Worm (Caenorhabditis elegans) whole organism, L2 larva: ENCODE data around the gene icap-1.
A peak's percentile ranks its signal among the peaks of the same experiment; 100 is the strongest.

Experiments
- C34F6.9 ChIP-seq: fragments of 150-350 bp; optimal IDR thresholded peaks from 2 replicates; lab custom pipeline; 2014; ENCODE audit warnings: missing biosample characterization, missing genetic modification characterization
- F13H6.1 ChIP-seq: sonication (generic microtip); optimal IDR thresholded peaks from 2 replicates; lab custom pipeline; 2016; ENCODE audit warnings: missing genetic modification characterization, missing compliant biosample characterization
- R02D3.7 ChIP-seq: fragments of 150-350 bp; optimal IDR thresholded peaks from 2 replicates; lab custom pipeline; 2014; ENCODE audit warnings: missing biosample characterization, missing genetic modification characterization
- Y55F3AM.14 ChIP-seq: fragments of 200-800 bp; sonication (Bioruptor generic); optimal IDR thresholded peaks from 2 replicates; lab custom pipeline; 2018; ENCODE audit warnings: mild to moderate bottlenecking, missing genetic modification characterization, missing compliant biosample characterization
- alr-1 ChIP-seq: fragments of 150-350 bp; optimal IDR thresholded peaks from 2 replicates; lab custom pipeline; 2014; ENCODE audit warnings: missing biosample characterization, missing genetic modification characterization
- aly-2 ChIP-seq: fragments of 150-350 bp; optimal IDR thresholded peaks from 2 replicates; lab custom pipeline; 2014; ENCODE audit warnings: missing biosample characterization, missing genetic modification characterization
- blmp-1 ChIP-seq: sonication (generic microtip); optimal IDR thresholded peaks from 2 replicates; lab custom pipeline; 2017; ENCODE audit warnings: missing genetic modification characterization, mild to moderate bottlenecking, missing compliant biosample characterization, antibody characterized with exemption, moderate library complexity; ENCODE audit not compliant: insufficient read depth
- ceh-16 ChIP-seq: fragments of 150-350 bp; optimal IDR thresholded peaks from 2 replicates; lab custom pipeline; 2014; ENCODE audit warnings: missing biosample characterization, missing genetic modification characterization
- ceh-82 ChIP-seq: fragments of 150-350 bp; optimal IDR thresholded peaks from 2 replicates; lab custom pipeline; 2014; ENCODE audit warnings: missing biosample characterization, missing genetic modification characterization
- crh-2 ChIP-seq: sonication (generic microtip); optimal IDR thresholded peaks from 2 replicates; lab custom pipeline; 2017; ENCODE audit warnings: missing biosample characterization, missing genetic modification characterization
- elt-1 ChIP-seq: fragments of 150-350 bp; optimal IDR thresholded peaks from 2 replicates; lab custom pipeline; 2014; ENCODE audit warnings: missing biosample characterization, missing genetic modification characterization
- elt-3 ChIP-seq: sonication (generic microtip); optimal IDR thresholded peaks from 2 replicates; lab custom pipeline; 2017; ENCODE audit warnings: missing biosample characterization, missing genetic modification characterization
- fos-1 ChIP-seq: fragments of 150-350 bp; optimal IDR thresholded peaks from 2 replicates; lab custom pipeline; 2014; ENCODE audit warnings: missing biosample characterization, missing genetic modification characterization
- lin-11 ChIP-seq: fragments of 150-350 bp; sonication (generic microtip); optimal IDR thresholded peaks from 2 replicates; lab custom pipeline; 2014; ENCODE audit warnings: missing biosample characterization, missing genetic modification characterization, inconsistent platforms, mixed read lengths
- lin-13 ChIP-seq: fragments of 150-350 bp; optimal IDR thresholded peaks from 2 replicates; lab custom pipeline; 2014; ENCODE audit warnings: missing biosample characterization, missing genetic modification reagents, missing genetic modification characterization
- lin-39 ChIP-seq: fragments of 150-350 bp; optimal IDR thresholded peaks from 2 replicates; lab custom pipeline; 2014; ENCODE audit warnings: missing biosample characterization, missing genetic modification reagents, missing genetic modification characterization
- lsy-2 ChIP-seq, 2 experiments: fragments of 150-350 bp in 1 of 2; sonication (generic microtip) in 1 of 2; optimal IDR thresholded peaks; 2 replicates each; lab custom pipeline; 2014 to 2017; ENCODE audit warnings: missing biosample characterization in 2 of 2, missing genetic modification characterization in 2 of 2
- mab-5 ChIP-seq: fragments of 150-350 bp; optimal IDR thresholded peaks from 2 replicates; lab custom pipeline; 2014; ENCODE audit warnings: missing biosample characterization, missing genetic modification characterization
- nhr-10 ChIP-seq: sonication (generic microtip); optimal IDR thresholded peaks from 2 replicates; lab custom pipeline; 2017; ENCODE audit warnings: missing biosample characterization, missing genetic modification characterization
- nhr-11 ChIP-seq: fragments of 150-350 bp; optimal IDR thresholded peaks from 2 replicates; lab custom pipeline; 2014; ENCODE audit warnings: missing biosample characterization, missing genetic modification characterization
- nhr-12 ChIP-seq: fragments of 150-350 bp; optimal IDR thresholded peaks from 2 replicates; lab custom pipeline; 2014; ENCODE audit warnings: missing biosample characterization, missing genetic modification characterization
- nhr-129 ChIP-seq: fragments of 150-350 bp; optimal IDR thresholded peaks from 2 replicates; lab custom pipeline; 2014; ENCODE audit warnings: missing biosample characterization, missing genetic modification characterization
- nhr-21 ChIP-seq: fragments of 150-350 bp; optimal IDR thresholded peaks from 2 replicates; lab custom pipeline; 2014; ENCODE audit warnings: missing biosample characterization, missing genetic modification characterization
- nhr-23 ChIP-seq: fragments of 150-350 bp; optimal IDR thresholded peaks from 2 replicates; lab custom pipeline; 2014; ENCODE audit warnings: missing biosample characterization, missing genetic modification reagents, missing genetic modification characterization
- nhr-237 ChIP-seq: fragments of 150-350 bp; optimal IDR thresholded peaks from 2 replicates; lab custom pipeline; 2014; ENCODE audit warnings: missing biosample characterization, missing genetic modification characterization
- nhr-25 ChIP-seq: fragments of 150-350 bp; sonication (generic microtip); optimal IDR thresholded peaks from 3 replicates; lab custom pipeline; 2014; ENCODE audit warnings: missing biosample characterization, missing genetic modification characterization
- nhr-6 ChIP-seq: fragments of 150-350 bp; optimal IDR thresholded peaks from 2 replicates; lab custom pipeline; 2014; ENCODE audit warnings: missing biosample characterization, missing genetic modification characterization
- peb-1 ChIP-seq: fragments of 150-350 bp; optimal IDR thresholded peaks from 2 replicates; lab custom pipeline; 2014; ENCODE audit warnings: missing biosample characterization, missing genetic modification characterization
- sem-4 ChIP-seq: fragments of 150-350 bp; optimal IDR thresholded peaks from 2 replicates; lab custom pipeline; 2014; ENCODE audit warnings: missing biosample characterization, missing genetic modification reagents, missing genetic modification characterization
- skn-1 ChIP-seq: sonication (generic microtip); optimal IDR thresholded peaks from 2 replicates; lab custom pipeline; 2017; ENCODE audit warnings: missing biosample characterization, missing genetic modification characterization
- sma-3 ChIP-seq: sonication (generic microtip); optimal IDR thresholded peaks from 2 replicates; lab custom pipeline; 2016; ENCODE audit warnings: missing genetic modification reagents, missing genetic modification characterization, missing compliant biosample characterization
- snpc-4 ChIP-seq: fragments of 150-350 bp; optimal IDR thresholded peaks from 2 replicates; lab custom pipeline; 2014; ENCODE audit warnings: missing biosample characterization, missing genetic modification characterization
- unc-39 ChIP-seq: fragments of 150-350 bp; optimal IDR thresholded peaks from 2 replicates; lab custom pipeline; 2014; ENCODE audit warnings: missing biosample characterization, missing genetic modification characterization
- unc-55 ChIP-seq: fragments of 150-350 bp; sonication (generic microtip); optimal IDR thresholded peaks from 3 replicates; lab custom pipeline; 2014; ENCODE audit warnings: missing biosample characterization, missing genetic modification reagents, missing genetic modification characterization
- unc-62 ChIP-seq: fragments of 150-350 bp; optimal IDR thresholded peaks from 2 replicates; lab custom pipeline; 2014; ENCODE audit warnings: missing biosample characterization, missing genetic modification reagents, missing genetic modification characterization
- zag-1 ChIP-seq: fragments of 150-350 bp; optimal IDR thresholded peaks from 2 replicates; lab custom pipeline; 2014; ENCODE audit warnings: missing biosample characterization, missing genetic modification characterization
- ztf-1 ChIP-seq: fragments of 200-800 bp; sonication (Bioruptor generic); conservative IDR thresholded peaks from 2 replicates; pipeline ENCODE4 v1.3.6; 2022; ENCODE audit warnings: missing genetic modification characterization, missing compliant biosample characterization
- ztf-4 ChIP-seq: fragments of 150-350 bp; optimal IDR thresholded peaks from 2 replicates; lab custom pipeline; 2014; ENCODE audit warnings: missing biosample characterization, missing genetic modification characterization

The icap-1 gene

DNA sequence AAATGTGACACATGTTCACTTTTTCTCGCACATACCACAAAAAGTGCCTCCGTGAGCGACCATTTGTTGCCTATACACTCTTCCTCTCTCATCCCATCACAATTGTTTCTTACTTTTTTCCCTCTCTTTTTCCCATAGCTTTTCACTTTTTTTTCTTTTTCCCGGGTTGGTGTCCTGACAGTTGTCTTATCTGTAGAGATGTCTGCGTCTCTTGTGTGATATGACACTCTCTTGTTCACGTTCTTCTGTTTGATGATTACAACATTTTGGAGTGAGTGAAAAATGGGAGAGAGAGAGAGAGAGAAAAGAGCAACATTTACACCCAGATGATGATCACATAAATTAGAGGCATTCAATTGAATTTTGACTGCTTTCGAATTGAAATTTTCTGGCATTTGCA, 39.6 kb upstream of the icap-1 start (continued):
- TF ChIP-seq ceh-16 (no peak), nhr-23 (no peak), elt-3 (tag; lab: Kevin White, UChicago) (no peak), sma-3 (no peak), blmp-1 (tag; lab: Kevin White, UChicago) (peak; percentile 52), peb-1 (tag; lab: Kevin White, UChicago) (no peak), C34F6.9 (tag; lab: Kevin White, UChicago) (peak; percentile 52), mab-5 (tag; lab: Kevin White, UChicago) (no peak), nhr-11 (no peak), nhr-21 (tag; lab: Kevin White, UChicago) (no peak), lsy-2 (tag; optimal IDR thresholded peaks at IDR 0.05; lab: Kevin White, UChicago) (peak; percentile 8 to 77), snpc-4 (tag; lab: Kevin White, UChicago) (no peak), skn-1 (tag; lab: Kevin White, UChicago) (no peak), lin-39 (tag; lab: Kevin White, UChicago) (no peak), nhr-10 (tag; lab: Kevin White, UChicago) (no peak), ztf-1 (GFP tag; lab: Robert Waterston, UW) (no peak), nhr-25 (tag; lab: Kevin White, UChicago) (no peak), fos-1 (peak; percentile 90)

DNA sequence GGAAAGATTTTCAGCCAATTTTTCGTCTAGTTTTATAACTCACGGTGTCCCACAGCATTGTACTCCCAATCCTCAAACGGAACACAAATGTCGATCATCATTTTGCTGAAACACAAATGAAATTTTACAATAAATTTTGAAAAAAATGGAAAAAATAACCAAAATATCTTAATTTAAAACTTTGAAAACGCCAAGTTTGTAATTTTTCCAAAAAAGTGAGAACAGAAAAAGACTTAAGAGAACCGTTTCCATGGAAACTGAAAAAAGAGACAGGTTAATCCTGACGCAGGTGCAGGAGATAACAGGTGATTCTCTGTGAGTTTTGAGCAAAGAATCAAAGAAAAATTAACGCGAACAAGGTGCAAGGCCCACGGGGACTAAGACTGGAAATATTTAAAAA, 34.1 kb upstream of the icap-1 start, which contains the start of gene Y45F10D.15:
Y45F10D.15 (minus strand) TSS at position 101 of the 400 bp plus-strand sequence.
- no peak for TF ChIP-seq nhr-237 (tag; lab: Kevin White, UChicago)
- TF ChIP-seq Y55F3AM.14, result no peak
- no peak for TF ChIP-seq nhr-6 (tag; lab: Kevin White, UChicago)
- TF ChIP-seq C34F6.9 (tag; lab: Kevin White, UChicago), result no peak
- TF ChIP-seq elt-3 (tag; lab: Kevin White, UChicago), result no peak
- TF ChIP-seq ztf-4, result no peak
- TF ChIP-seq peb-1 (tag; lab: Kevin White, UChicago), result no peak
- TF ChIP-seq nhr-10 (tag; lab: Kevin White, UChicago), result no peak
- no peak for TF ChIP-seq sma-3
- no peak for TF ChIP-seq unc-62
- no peak for TF ChIP-seq lin-11 (tag; lab: Kevin White, UChicago)
- TF ChIP-seq nhr-25 (tag; lab: Kevin White, UChicago), result no peak
- TF ChIP-seq ceh-16, result no peak
- TF ChIP-seq aly-2 (tag; lab: Kevin White, UChicago), result no peak
- TF ChIP-seq sem-4, result no peak
- TF ChIP-seq elt-1, result no peak
- no peak for TF ChIP-seq R02D3.7 (tag; lab: Kevin White, UChicago)
- no peak for TF ChIP-seq lin-13 (GFP tag; lab: Kevin White, UChicago)
- no peak for TF ChIP-seq crh-2

DNA sequence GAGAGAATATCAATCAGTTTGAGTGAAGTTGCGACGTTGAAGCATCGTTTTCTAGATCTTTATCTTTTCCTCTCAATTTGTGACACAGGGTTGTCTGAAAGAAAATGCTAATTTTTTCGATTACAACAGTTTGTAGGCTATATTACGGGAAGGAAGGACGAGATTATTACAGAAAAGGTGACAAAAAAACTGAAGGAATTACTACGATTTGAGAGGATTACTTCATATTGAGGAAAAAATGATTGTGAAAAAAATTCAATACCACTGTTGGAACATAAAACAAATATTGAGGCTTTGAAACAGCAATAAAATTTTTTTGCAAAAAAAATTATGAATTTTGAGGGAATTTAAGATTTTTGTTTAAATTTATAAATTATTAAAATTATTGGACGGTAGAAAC, 21.0 kb upstream of the icap-1 start, which contains the start of gene Y45F10D.14:
Y45F10D.14 (minus strand) TSS at position 101 of the 400 bp plus-strand sequence.
- no peak for TF ChIP-seq unc-39 (tag; lab: Kevin White, UChicago)
- no peak for TF ChIP-seq nhr-11
- no peak for TF ChIP-seq nhr-129 (tag; lab: Kevin White, UChicago)
- TF ChIP-seq nhr-12 (tag; lab: Kevin White, UChicago), result no peak
- no peak for TF ChIP-seq unc-55 (GFP tag; lab: Kevin White, UChicago)
- TF ChIP-seq lin-11 (tag; lab: Kevin White, UChicago), result no peak
- TF ChIP-seq lsy-2 (tag; optimal IDR thresholded peaks at IDR 0.05; lab: Kevin White, UChicago), result no peak
- no peak for TF ChIP-seq F13H6.1 (tag; lab: Kevin White, UChicago)
- no peak for TF ChIP-seq Y55F3AM.14
- TF ChIP-seq alr-1 (tag; lab: Kevin White, UChicago), result no peak
- TF ChIP-seq nhr-6 (tag; lab: Kevin White, UChicago), result no peak
- no peak for TF ChIP-seq sma-3
- no peak for TF ChIP-seq nhr-23
- TF ChIP-seq ztf-4, result no peak
- TF ChIP-seq ceh-16, result no peak
- TF ChIP-seq nhr-25 (tag; lab: Kevin White, UChicago), result no peak

DNA sequence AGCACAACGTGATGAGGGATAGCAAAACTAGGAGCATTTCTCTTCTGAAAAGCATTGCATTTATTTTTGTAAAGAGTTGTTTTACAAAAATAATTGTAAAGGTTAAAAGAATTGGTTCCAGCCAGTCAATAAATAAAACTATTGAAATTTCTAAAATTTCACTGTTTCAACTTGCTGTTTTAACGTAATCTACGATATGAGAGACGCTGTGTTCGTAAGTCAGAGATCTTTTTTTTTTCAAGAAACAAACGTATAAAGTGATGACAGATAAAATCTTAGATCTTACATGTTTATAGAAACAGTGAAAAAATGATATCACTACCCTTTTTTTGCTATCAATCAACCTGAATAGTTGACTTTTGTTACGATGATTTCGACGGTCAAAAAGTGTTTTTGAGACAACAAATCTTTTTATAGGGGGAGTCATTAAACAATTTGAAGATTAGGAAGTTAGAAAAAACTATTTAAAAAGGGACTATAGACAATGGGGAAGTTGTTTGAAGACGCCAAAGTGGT, 11.2 kb upstream of the icap-1 start, which contains the start of gene Y45F10D.6:
Y45F10D.6 (minus strand) TSS at position 51 of the 516 bp plus-strand sequence.
- TF ChIP-seq nhr-237 (tag; lab: Kevin White, UChicago), result no peak
- no peak for TF ChIP-seq zag-1
- TF ChIP-seq ceh-82, result no peak
- TF ChIP-seq unc-62, result no peak
- TF ChIP-seq snpc-4 (tag; lab: Kevin White, UChicago), result no peak
- no peak for TF ChIP-seq ztf-1 (GFP tag; lab: Robert Waterston, UW)
- TF ChIP-seq sem-4, result no peak
- TF ChIP-seq, all 48 proteins: peak for 0
